Fruit fly (Drosophila melanogaster): ENCODE data around the gene Pop1.

Gene Pop1

DNA sequence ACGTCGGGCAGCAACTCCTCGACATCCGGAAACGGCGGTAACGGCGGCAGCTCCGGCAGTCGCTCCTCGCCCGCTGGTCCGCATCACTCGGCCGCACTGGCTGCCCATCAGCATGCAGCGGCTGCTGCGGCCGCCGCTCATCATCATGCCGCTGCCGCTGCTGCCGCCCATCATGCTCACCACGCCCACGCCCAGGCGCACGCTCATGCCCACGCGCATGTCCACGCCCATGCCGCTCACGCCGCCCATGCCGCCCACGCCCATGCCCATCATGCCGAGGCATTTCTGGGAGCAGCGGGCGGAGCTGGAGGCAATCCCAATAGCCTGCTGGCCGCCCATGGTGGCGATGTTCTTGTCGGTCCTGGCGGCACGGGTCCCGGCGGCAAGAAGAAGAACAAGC, 16.1 kb upstream of the Pop1 start:
- TF ChIP-seq Hr39 (optimal IDR thresholded peaks at IDR 0.05) (peak; percentile 97), CG15269 (tag; optimal IDR thresholded peaks at IDR 0.05) (no peak), sr (GFP tag; IDR thresholded peaks at IDR 0.05) (no peak), toy (GFP tag; IDR thresholded peaks at IDR 0.05) (no peak)

dm6 chrX:5607647-5608046, 14.8 kb upstream of the Pop1 start:
- TF ChIP-seq CTCF (GFP tag; optimal IDR thresholded peaks at IDR 0.05) (peak; percentile 79), knrl (GFP tag; IDR thresholded peaks at IDR 0.05; ENCODE audit: partially characterized antibody) (no peak)

dm6 chrX:5608472-5608871, 14.0 kb upstream of the Pop1 start:
- TF ChIP-seq CG13424 (tag; optimal IDR thresholded peaks at IDR 0.05) (no peak), CG17802 (tag; optimal IDR thresholded peaks at IDR 0.05) (no peak), Kr (GFP tag; optimal IDR thresholded peaks at IDR 0.05) (no peak), Drgx (GFP tag; IDR thresholded peaks at IDR 0.05) (peak; percentile 48), Ets65A (GFP tag) (peak; percentile 66), ewg (GFP tag; optimal IDR thresholded peaks at IDR 0.05) (no peak), HmgD (GFP tag; optimal IDR thresholded peaks at IDR 0.05) (no peak)

DNA sequence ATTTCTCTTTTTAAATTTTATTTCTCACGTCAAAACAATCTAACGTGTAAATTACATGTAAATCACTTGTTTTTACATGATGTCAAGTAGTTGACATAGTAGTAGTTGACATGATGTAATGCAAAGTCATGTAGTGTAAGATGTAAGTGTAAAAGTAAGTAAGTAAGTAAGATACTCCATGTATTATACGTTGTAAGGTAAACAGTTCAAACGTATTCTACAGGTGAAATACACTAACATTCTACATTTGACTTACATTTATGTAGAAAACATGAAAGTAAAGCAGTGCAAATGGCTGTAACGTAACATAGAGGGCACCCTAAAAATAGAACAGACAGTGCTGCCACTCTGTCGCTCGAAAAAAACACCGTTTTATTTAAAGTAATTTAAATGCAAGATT, 9.5 kb upstream of the Pop1 start:
- no peak for TF ChIP-seq her (GFP tag; optimal IDR thresholded peaks at IDR 0.05)
- TF ChIP-seq CG11456 (GFP tag; IDR thresholded peaks at IDR 0.05) = 0 out of 3 replicates have a peak, but pooled peaks have one; percentile 45
- no peak for TF ChIP-seq CG11695 (GFP tag; IDR thresholded peaks at IDR 0.05)
- no peak for TF ChIP-seq Usf (GFP tag; optimal IDR thresholded peaks at IDR 0.05)
- TF ChIP-seq CG8359 (GFP tag; optimal IDR thresholded peaks at IDR 0.05; ENCODE audit: borderline replicate concordance) = no peak
- TF ChIP-seq ara (GFP tag; IDR thresholded peaks at IDR 0.05) = no peak
- TF ChIP-seq CG4404 (GFP tag; IDR thresholded peaks at IDR 0.05) = no peak
- no peak for TF ChIP-seq Ets65A (GFP tag)
- TF ChIP-seq eyg (GFP tag; optimal IDR thresholded peaks at IDR 0.05) = no peak
- no peak for TF ChIP-seq aop (GFP tag; IDR thresholded peaks at IDR 0.05)
- no peak for TF ChIP-seq Hey (tag; optimal IDR thresholded peaks at IDR 0.05)
- TF ChIP-seq pita (GFP tag; optimal IDR thresholded peaks at IDR 0.05) = peak; percentile 37
- no peak for TF ChIP-seq CG18599 (GFP tag; optimal IDR thresholded peaks at IDR 0.05)
- peak; percentile 66 for TF ChIP-seq bbx (GFP tag; IDR thresholded peaks at IDR 0.05; ENCODE audit: partially characterized antibody)
- TF ChIP-seq CG6689 (GFP tag; IDR thresholded peaks at IDR 0.05) = no peak
- TF ChIP-seq cwo (GFP tag; optimal IDR thresholded peaks at IDR 0.05) = no peak
- no peak for TF ChIP-seq rib (GFP tag; IDR thresholded peaks at IDR 0.05)
- TF ChIP-seq vnd (GFP tag; IDR thresholded peaks at IDR 0.05; ENCODE audit: partially characterized antibody) = peak; percentile 47; the same call in 2 of the 3 replicates
- no peak for TF ChIP-seq Fer2 (tag; optimal IDR thresholded peaks at IDR 0.05)
- no peak for TF ChIP-seq Ada2b (GFP tag; IDR thresholded peaks at IDR 0.05)
- no peak for TF ChIP-seq gsb-n (tag; optimal IDR thresholded peaks at IDR 0.05)
- peak; percentile 13 for TF ChIP-seq pnt (GFP tag; optimal IDR thresholded peaks at IDR 0.05)
- no peak for TF ChIP-seq p53 (GFP tag; optimal IDR thresholded peaks at IDR 0.05)
- peak; percentile 23 for TF ChIP-seq yki (optimal IDR thresholded peaks at IDR 0.05)
- peak; percentile 25; the same call in 1 of the 3 replicates for TF ChIP-seq CG34422 (GFP tag; IDR thresholded peaks at IDR 0.05)
- peak; percentile 41; the same call in 1 of the 3 replicates for TF ChIP-seq CG14860 (GFP tag; IDR thresholded peaks at IDR 0.05; ENCODE audit: partially characterized antibody)
- TF ChIP-seq kay (GFP tag; optimal IDR thresholded peaks at IDR 0.05) = no peak
- TF ChIP-seq NK7.1 (GFP tag; optimal IDR thresholded peaks at IDR 0.05) = no peak
- no peak for TF ChIP-seq al (GFP tag; IDR thresholded peaks at IDR 0.05)
- TF ChIP-seq so (GFP tag; IDR thresholded peaks at IDR 0.05) = no peak
- TF ChIP-seq Dip3 (GFP tag; optimal IDR thresholded peaks at IDR 0.05) = no peak
- TF ChIP-seq D19A (tag; optimal IDR thresholded peaks at IDR 0.05) = no peak
- TF ChIP-seq odd (GFP tag; optimal IDR thresholded peaks at IDR 0.05) = no peak
- TF ChIP-seq CG6791 (GFP tag; IDR thresholded peaks at IDR 0.05; ENCODE audit: partially characterized antibody) = peak; percentile 64; the same call in 2 of the 3 replicates
- TF ChIP-seq CG32532 (GFP tag; IDR thresholded peaks at IDR 0.05) = peak; percentile 39
- no peak for TF ChIP-seq unpg (GFP tag; optimal IDR thresholded peaks at IDR 0.05)
